Worm (Caenorhabditis elegans) whole organism, L2 larva: ENCODE measurements around the gene epg-5.

ENCODE experiments used
- F13H6.1 ChIP-seq: sonication (generic microtip); optimal IDR thresholded peaks from 2 replicates; lab custom pipeline; 2016; ENCODE audit warnings: missing genetic modification characterization, missing compliant biosample characterization
- R02D3.7 ChIP-seq: fragments of 150-350 bp; optimal IDR thresholded peaks from 2 replicates; lab custom pipeline; 2014; ENCODE audit warnings: missing biosample characterization, missing genetic modification characterization
- Y55F3AM.14 ChIP-seq: fragments of 200-800 bp; sonication (Bioruptor generic); optimal IDR thresholded peaks from 2 replicates; lab custom pipeline; 2018; ENCODE audit warnings: mild to moderate bottlenecking, missing genetic modification characterization, missing compliant biosample characterization
- alr-1 ChIP-seq: fragments of 150-350 bp; optimal IDR thresholded peaks from 2 replicates; lab custom pipeline; 2014; ENCODE audit warnings: missing biosample characterization, missing genetic modification characterization
- blmp-1 ChIP-seq: sonication (generic microtip); optimal IDR thresholded peaks from 2 replicates; lab custom pipeline; 2017; ENCODE audit warnings: missing genetic modification characterization, mild to moderate bottlenecking, missing compliant biosample characterization, antibody characterized with exemption, moderate library complexity; ENCODE audit not compliant: insufficient read depth
- ceh-82 ChIP-seq: fragments of 150-350 bp; optimal IDR thresholded peaks from 2 replicates; lab custom pipeline; 2014; ENCODE audit warnings: missing biosample characterization, missing genetic modification characterization
- crh-2 ChIP-seq: sonication (generic microtip); optimal IDR thresholded peaks from 2 replicates; lab custom pipeline; 2017; ENCODE audit warnings: missing biosample characterization, missing genetic modification characterization
- fos-1 ChIP-seq: fragments of 150-350 bp; optimal IDR thresholded peaks from 2 replicates; lab custom pipeline; 2014; ENCODE audit warnings: missing biosample characterization, missing genetic modification characterization
- gmeb-1 ChIP-seq: fragments of 150-350 bp; optimal IDR thresholded peaks from 2 replicates; lab custom pipeline; 2014; ENCODE audit warnings: missing biosample characterization, missing genetic modification characterization
- lin-11 ChIP-seq: fragments of 150-350 bp; sonication (generic microtip); optimal IDR thresholded peaks from 2 replicates; lab custom pipeline; 2014; ENCODE audit warnings: missing biosample characterization, missing genetic modification characterization, inconsistent platforms, mixed read lengths
- lin-13 ChIP-seq: fragments of 150-350 bp; optimal IDR thresholded peaks from 2 replicates; lab custom pipeline; 2014; ENCODE audit warnings: missing biosample characterization, missing genetic modification reagents, missing genetic modification characterization
- lin-39 ChIP-seq: fragments of 150-350 bp; optimal IDR thresholded peaks from 2 replicates; lab custom pipeline; 2014; ENCODE audit warnings: missing biosample characterization, missing genetic modification reagents, missing genetic modification characterization
- lsy-2 ChIP-seq, 2 experiments: fragments of 150-350 bp in 1 of 2; sonication (generic microtip) in 1 of 2; optimal IDR thresholded peaks; 2 replicates each; lab custom pipeline; 2014 to 2017; ENCODE audit warnings: missing biosample characterization in 2 of 2, missing genetic modification characterization in 2 of 2
- mab-5 ChIP-seq: fragments of 150-350 bp; optimal IDR thresholded peaks from 2 replicates; lab custom pipeline; 2014; ENCODE audit warnings: missing biosample characterization, missing genetic modification characterization
- mbf-1 ChIP-seq: sonication (generic microtip); optimal IDR thresholded peaks from 2 replicates; lab custom pipeline; 2017; ENCODE audit warnings: missing biosample characterization, missing genetic modification characterization
- mdl-1 ChIP-seq, 2 experiments: fragments of 150-350 bp in 1 of 2; sonication (generic microtip) in 1 of 2; optimal IDR thresholded peaks; 2 replicates each; lab custom pipeline; 2017; ENCODE audit warnings: missing biosample characterization in 2 of 2, missing genetic modification characterization in 2 of 2
- nhr-10 ChIP-seq: sonication (generic microtip); optimal IDR thresholded peaks from 2 replicates; lab custom pipeline; 2017; ENCODE audit warnings: missing biosample characterization, missing genetic modification characterization
- nhr-11 ChIP-seq: fragments of 150-350 bp; optimal IDR thresholded peaks from 2 replicates; lab custom pipeline; 2014; ENCODE audit warnings: missing biosample characterization, missing genetic modification characterization
- nhr-12 ChIP-seq: fragments of 150-350 bp; optimal IDR thresholded peaks from 2 replicates; lab custom pipeline; 2014; ENCODE audit warnings: missing biosample characterization, missing genetic modification characterization
- nhr-21 ChIP-seq: fragments of 150-350 bp; optimal IDR thresholded peaks from 2 replicates; lab custom pipeline; 2014; ENCODE audit warnings: missing biosample characterization, missing genetic modification characterization
- nhr-23 ChIP-seq: fragments of 150-350 bp; optimal IDR thresholded peaks from 2 replicates; lab custom pipeline; 2014; ENCODE audit warnings: missing biosample characterization, missing genetic modification reagents, missing genetic modification characterization
- nhr-237 ChIP-seq: fragments of 150-350 bp; optimal IDR thresholded peaks from 2 replicates; lab custom pipeline; 2014; ENCODE audit warnings: missing biosample characterization, missing genetic modification characterization
- nhr-25 ChIP-seq: fragments of 150-350 bp; sonication (generic microtip); optimal IDR thresholded peaks from 3 replicates; lab custom pipeline; 2014; ENCODE audit warnings: missing biosample characterization, missing genetic modification characterization
- nhr-6 ChIP-seq: fragments of 150-350 bp; optimal IDR thresholded peaks from 2 replicates; lab custom pipeline; 2014; ENCODE audit warnings: missing biosample characterization, missing genetic modification characterization
- peb-1 ChIP-seq: fragments of 150-350 bp; optimal IDR thresholded peaks from 2 replicates; lab custom pipeline; 2014; ENCODE audit warnings: missing biosample characterization, missing genetic modification characterization
- sem-4 ChIP-seq: fragments of 150-350 bp; optimal IDR thresholded peaks from 2 replicates; lab custom pipeline; 2014; ENCODE audit warnings: missing biosample characterization, missing genetic modification reagents, missing genetic modification characterization
- skn-1 ChIP-seq: sonication (generic microtip); optimal IDR thresholded peaks from 2 replicates; lab custom pipeline; 2017; ENCODE audit warnings: missing biosample characterization, missing genetic modification characterization
- sma-3 ChIP-seq: sonication (generic microtip); optimal IDR thresholded peaks from 2 replicates; lab custom pipeline; 2016; ENCODE audit warnings: missing genetic modification reagents, missing genetic modification characterization, missing compliant biosample characterization
- sma-9 ChIP-seq, 2 experiments: fragments of 150-350 bp in 1 of 2; sonication (generic microtip) in 1 of 2; optimal IDR thresholded peaks; 2 replicates each; lab custom pipeline; 2014 to 2016; ENCODE audit warnings: missing genetic modification characterization in 2 of 2, mild to moderate bottlenecking in 1 of 2, missing biosample characterization in 1 of 2, missing compliant biosample characterization in 1 of 2, missing genetic modification reagents in 1 of 2, moderate library complexity in 1 of 2
- unc-39 ChIP-seq: fragments of 150-350 bp; optimal IDR thresholded peaks from 2 replicates; lab custom pipeline; 2014; ENCODE audit warnings: missing biosample characterization, missing genetic modification characterization
- unc-55 ChIP-seq: fragments of 150-350 bp; sonication (generic microtip); optimal IDR thresholded peaks from 3 replicates; lab custom pipeline; 2014; ENCODE audit warnings: missing biosample characterization, missing genetic modification reagents, missing genetic modification characterization
- unc-62 ChIP-seq: fragments of 150-350 bp; optimal IDR thresholded peaks from 2 replicates; lab custom pipeline; 2014; ENCODE audit warnings: missing biosample characterization, missing genetic modification reagents, missing genetic modification characterization
- zag-1 ChIP-seq: fragments of 150-350 bp; optimal IDR thresholded peaks from 2 replicates; lab custom pipeline; 2014; ENCODE audit warnings: missing biosample characterization, missing genetic modification characterization
- ztf-1 ChIP-seq: fragments of 200-800 bp; sonication (Bioruptor generic); conservative IDR thresholded peaks from 2 replicates; pipeline ENCODE4 v1.3.6; 2022; ENCODE audit warnings: missing genetic modification characterization, missing compliant biosample characterization
- ztf-11 ChIP-seq: sonication (generic microtip); optimal IDR thresholded peaks from 2 replicates; lab custom pipeline; 2017; ENCODE audit warnings: missing biosample characterization, missing genetic modification characterization
- ztf-4 ChIP-seq: fragments of 150-350 bp; optimal IDR thresholded peaks from 2 replicates; lab custom pipeline; 2014; ENCODE audit warnings: missing biosample characterization, missing genetic modification characterization

The epg-5 gene

ce11 chrII:6649026-6649425 lies 39.9 kb upstream of the epg-5 start, which contains the start of gene oig-8:
oig-8 (minus strand) TSS chrII:6649126.
- no peak for TF ChIP-seq ztf-11 (tag; lab: Kevin White, UChicago)
- TF ChIP-seq nhr-25, result no peak
- TF ChIP-seq crh-2, result no peak
- TF ChIP-seq lin-13 (GFP tag; lab: Kevin White, UChicago), result no peak
- TF ChIP-seq nhr-237, result no peak
- no peak for TF ChIP-seq lin-39 (tag; lab: Kevin White, UChicago)
- no peak for TF ChIP-seq mdl-1 (tag; optimal IDR thresholded peaks at IDR 0.05; lab: Kevin White, UChicago)
- no peak for TF ChIP-seq nhr-23 (tag; lab: Kevin White, UChicago)
- no peak for TF ChIP-seq unc-55
- TF ChIP-seq lsy-2 (tag; optimal IDR thresholded peaks at IDR 0.05; lab: Kevin White, UChicago), result no peak
- TF ChIP-seq, all 48 proteins: peak for 0

ce11 chrII:6646903-6647302 lies 37.7 kb upstream of the epg-5 start:
- no peak for TF ChIP-seq peb-1 (tag; lab: Kevin White, UChicago)
- no peak for TF ChIP-seq sma-9 (GFP tag; optimal IDR thresholded peaks at IDR 0.05; lab: Kevin White, UChicago)
- TF ChIP-seq sma-9 (tag; optimal IDR thresholded peaks at IDR 0.05; lab: Kevin White, UChicago), result no peak
- TF ChIP-seq F13H6.1, result no peak
- no peak for TF ChIP-seq unc-62 (GFP tag; lab: Kevin White, UChicago)
- TF ChIP-seq ztf-11 (tag; lab: Kevin White, UChicago), result no peak
- TF ChIP-seq sma-3 (GFP tag; lab: Kevin White, UChicago), result no peak
- no peak for TF ChIP-seq nhr-6 (tag; lab: Kevin White, UChicago)
- TF ChIP-seq lin-13 (GFP tag; lab: Kevin White, UChicago), result no peak

ce11 chrII:6642651-6643167 lies 33.5 kb upstream of the epg-5 start, which contains the start of gene T19D12.6:
T19D12.6 (minus strand) TSS chrII:6643117.
- TF ChIP-seq nhr-21 (tag; lab: Kevin White, UChicago) (no peak), lin-39 (tag; lab: Kevin White, UChicago) (no peak), unc-55 (no peak), nhr-10 (tag; lab: Kevin White, UChicago) (no peak), mbf-1 (tag; lab: Kevin White, UChicago) (no peak), fos-1 (no peak), ceh-82 (tag; lab: Kevin White, UChicago) (no peak), R02D3.7 (tag; lab: Kevin White, UChicago) (no peak), blmp-1 (tag; lab: Kevin White, UChicago) (no peak), sma-9 (GFP tag; optimal IDR thresholded peaks at IDR 0.05; lab: Kevin White, UChicago) (no peak), sma-9 (tag; optimal IDR thresholded peaks at IDR 0.05; lab: Kevin White, UChicago) (no peak), F13H6.1 (no peak), nhr-12 (tag; lab: Kevin White, UChicago) (no peak), alr-1 (tag; lab: Kevin White, UChicago) (no peak), nhr-11 (tag; lab: Kevin White, UChicago) (no peak), nhr-23 (tag; lab: Kevin White, UChicago) (no peak)

ce11 chrII:6642180-6642579 lies 33.0 kb upstream of the epg-5 start:
- TF ChIP-seq skn-1 (tag; lab: Kevin White, UChicago) (no peak), lin-11 (no peak), fos-1 (no peak), lsy-2 (tag; optimal IDR thresholded peaks at IDR 0.05; lab: Kevin White, UChicago) (no peak), unc-39 (tag; lab: Kevin White, UChicago) (no peak), unc-55 (no peak), F13H6.1 (no peak), gmeb-1 (tag; lab: Kevin White, UChicago) (no peak), ztf-4 (no peak), mab-5 (tag; lab: Kevin White, UChicago) (no peak), crh-2 (no peak), nhr-10 (tag; lab: Kevin White, UChicago) (no peak), zag-1 (tag; lab: Kevin White, UChicago) (no peak), sma-9 (GFP tag; optimal IDR thresholded peaks at IDR 0.05; lab: Kevin White, UChicago) (no peak), sma-9 (tag; optimal IDR thresholded peaks at IDR 0.05; lab: Kevin White, UChicago) (no peak), sem-4 (tag; lab: Kevin White, UChicago) (no peak), alr-1 (tag; lab: Kevin White, UChicago) (no peak), ztf-1 (GFP tag; lab: Robert Waterston, UW) (no peak), mdl-1 (tag; optimal IDR thresholded peaks at IDR 0.05; lab: Kevin White, UChicago) (no peak), ztf-11 (tag; lab: Kevin White, UChicago) (no peak), Y55F3AM.14 (GFP tag; lab: Kevin White, UChicago) (no peak)
